Worm (Caenorhabditis elegans): ENCODE results near the gene srab-14.

srab-14 gene

DNA sequence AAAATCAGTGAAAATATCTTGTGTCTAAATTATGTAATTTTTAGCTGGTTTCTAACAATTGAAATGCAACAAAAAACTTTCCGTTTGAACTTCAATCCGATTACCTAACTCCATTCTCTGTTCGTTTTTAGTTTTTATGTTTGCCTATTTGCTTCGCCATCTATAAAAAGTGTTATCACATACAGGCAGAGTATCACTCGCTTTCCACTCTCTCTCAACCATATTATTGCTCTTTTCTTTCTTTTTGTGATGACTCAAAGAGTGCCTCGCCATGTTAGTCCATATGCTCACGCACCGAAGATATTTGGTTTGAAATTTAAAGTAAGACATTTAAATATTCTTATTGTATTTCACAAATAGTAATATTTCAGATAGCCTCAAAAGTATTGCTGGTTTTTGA is 35.6 kb upstream of the srab-14 start, which contains the start of gene ZK1290.13:
Gene ZK1290.13, plus strand, starts transcription at position 73 of the 400 bp plus-strand sequence.
- TF ChIP-seq hlh-15 (tag; optimal IDR thresholded peaks at IDR 0.05) (no peak), Y22D7AL.16 (tag; optimal IDR thresholded peaks at IDR 0.05) (no peak)

DNA sequence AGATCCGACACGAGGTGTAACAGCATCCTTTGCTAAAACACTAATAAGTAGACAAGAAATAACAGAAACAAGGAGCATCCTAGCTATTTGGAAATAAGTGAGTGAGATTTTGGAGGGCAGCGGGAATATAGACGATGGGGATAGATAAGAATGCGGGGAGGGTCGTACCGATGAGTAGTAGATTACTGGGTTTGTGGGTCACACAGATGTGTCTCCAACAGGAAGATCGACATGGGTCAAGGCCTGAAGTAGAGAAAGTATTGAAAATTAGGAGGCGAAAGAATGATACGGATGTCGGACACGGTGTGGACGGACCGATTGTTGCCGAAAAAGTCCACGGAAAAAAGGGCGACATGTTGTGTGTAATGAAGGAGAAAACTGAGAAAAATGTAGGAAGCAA is 35.1 kb upstream of the srab-14 start, which contains the start of gene wrt-10:
Gene wrt-10, minus strand, starts transcription at position 195 of the 400 bp plus-strand sequence.
- no peak for TF ChIP-seq che-1 (tag; optimal IDR thresholded peaks at IDR 0.05)
- no peak for TF ChIP-seq ceh-22 (tag; optimal IDR thresholded peaks at IDR 0.05)
- no peak for TF ChIP-seq fkh-10 (GFP tag; optimal IDR thresholded peaks at IDR 0.05)
- no peak for TF ChIP-seq elt-4 (tag; optimal IDR thresholded peaks at IDR 0.05)
- TF ChIP-seq lin-11 (tag; optimal IDR thresholded peaks at IDR 0.05) = no peak
- no peak for TF ChIP-seq tbx-7 (tag; optimal IDR thresholded peaks at IDR 0.05)
- TF ChIP-seq unc-55 (GFP tag; optimal IDR thresholded peaks at IDR 0.05) = no peak
- TF ChIP-seq ceh-48 (tag; optimal IDR thresholded peaks at IDR 0.05) = no peak
- no peak for TF ChIP-seq ceh-19 (GFP tag; optimal IDR thresholded peaks at IDR 0.05)
- no peak for TF ChIP-seq hlh-8 (tag; optimal IDR thresholded peaks at IDR 0.05)
- no peak for TF ChIP-seq ceh-24 (tag; optimal IDR thresholded peaks at IDR 0.05)
- no peak for TF ChIP-seq pros-1 (tag; optimal IDR thresholded peaks at IDR 0.05)
- TF ChIP-seq elt-2 (tag; optimal IDR thresholded peaks at IDR 0.05) = no peak
- no peak for TF ChIP-seq sox-4 (tag; optimal IDR thresholded peaks at IDR 0.05)
- TF ChIP-seq ceh-6 (GFP tag; optimal IDR thresholded peaks at IDR 0.05) = no peak
- no peak for TF ChIP-seq zip-5 (tag; optimal IDR thresholded peaks at IDR 0.05)
- TF ChIP-seq sox-2 (GFP tag; IDR thresholded peaks at IDR 0.05) = no peak
- TF ChIP-seq ceh-9 (tag; optimal IDR thresholded peaks at IDR 0.05) = no peak
- TF ChIP-seq hlh-13 (GFP tag; optimal IDR thresholded peaks at IDR 0.05) = no peak

DNA sequence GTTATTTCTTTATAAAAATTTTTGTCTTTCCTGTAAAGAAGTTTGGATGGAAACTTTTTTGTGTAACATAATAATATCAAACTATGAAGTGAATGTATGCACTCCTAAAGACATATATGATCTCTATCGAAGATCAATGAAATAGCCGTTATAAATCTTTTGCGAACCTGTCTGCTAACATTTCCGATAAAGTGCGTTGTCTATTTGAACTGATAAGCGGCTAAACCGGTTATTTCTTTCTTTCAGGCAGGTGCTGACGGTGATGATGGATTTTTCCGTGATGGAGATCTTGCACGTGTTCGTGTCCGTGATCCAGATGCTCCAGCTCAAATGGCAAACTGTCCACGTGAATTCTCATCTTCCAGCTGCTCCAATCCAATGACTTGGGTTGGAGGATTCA is 32.2 kb upstream of the srab-14 start:
- no peak for TF ChIP-seq elt-2 (tag; optimal IDR thresholded peaks at IDR 0.05)
- no peak for TF ChIP-seq hlh-13 (GFP tag; optimal IDR thresholded peaks at IDR 0.05)
- no peak for TF ChIP-seq unc-86 (tag; optimal IDR thresholded peaks at IDR 0.05)
- TF ChIP-seq madf-2 (tag; optimal IDR thresholded peaks at IDR 0.05) = no peak
- TF ChIP-seq dmd-4 (tag; optimal IDR thresholded peaks at IDR 0.05; ENCODE audit: borderline replicate concordance) = no peak
- TF ChIP-seq nhr-232 (tag; optimal IDR thresholded peaks at IDR 0.05) = no peak
- no peak for TF ChIP-seq pqm-1 (tag; optimal IDR thresholded peaks at IDR 0.05)
- TF ChIP-seq unc-55 (GFP tag; optimal IDR thresholded peaks at IDR 0.05) = no peak
- TF ChIP-seq unc-3 (GFP tag; conservative IDR thresholded peaks at IDR 0.05) = no peak
- no peak for TF ChIP-seq unc-3 (tag; optimal IDR thresholded peaks at IDR 0.05)
- no peak for TF ChIP-seq ceh-18 (tag; optimal IDR thresholded peaks at IDR 0.05)

DNA sequence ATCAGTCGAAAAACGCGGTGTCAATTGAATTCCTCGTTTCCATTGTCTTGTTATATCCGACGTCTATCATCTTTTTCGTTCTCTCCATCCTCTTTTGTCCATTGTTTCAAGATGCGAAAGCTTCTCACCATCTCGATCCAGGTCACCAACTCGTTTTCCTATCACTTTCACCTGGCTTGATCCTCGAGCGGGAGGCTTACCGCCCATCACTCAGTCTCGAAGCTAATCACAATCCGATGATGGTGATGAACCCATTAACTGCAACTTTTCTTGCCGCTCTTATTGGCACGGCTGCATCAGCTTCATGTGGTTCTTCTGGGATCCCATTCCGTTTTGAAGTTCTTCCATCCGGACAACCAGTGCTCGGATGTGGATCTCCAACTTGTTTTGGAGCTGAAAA is 31.7 kb upstream of the srab-14 start, which contains the start of gene wrt-1:
Gene wrt-1, plus strand, starts transcription at position 53 of the 400 bp plus-strand sequence.
- no peak for TF ChIP-seq K02D7.2 (tag; optimal IDR thresholded peaks at IDR 0.05)
- no peak for TF ChIP-seq ceh-24 (tag; optimal IDR thresholded peaks at IDR 0.05)
- no peak for TF ChIP-seq elt-2 (tag; optimal IDR thresholded peaks at IDR 0.05)
- no peak for TF ChIP-seq pqm-1 (tag; optimal IDR thresholded peaks at IDR 0.05)
- TF ChIP-seq ceh-19 (GFP tag; optimal IDR thresholded peaks at IDR 0.05) = no peak
- no peak for TF ChIP-seq nhr-11 (tag; optimal IDR thresholded peaks at IDR 0.05)
- TF ChIP-seq F13H6.1 (tag; optimal IDR thresholded peaks at IDR 0.05) = no peak
- no peak for TF ChIP-seq unc-3 (GFP tag; conservative IDR thresholded peaks at IDR 0.05)
- TF ChIP-seq unc-3 (tag; optimal IDR thresholded peaks at IDR 0.05) = no peak
- TF ChIP-seq ceh-18 (tag; optimal IDR thresholded peaks at IDR 0.05) = no peak
- TF ChIP-seq gmeb-2 (tag; optimal IDR thresholded peaks at IDR 0.05) = no peak
- TF ChIP-seq ttx-3 (tag; optimal IDR thresholded peaks at IDR 0.05) = no peak
- no peak for TF ChIP-seq pha-2 (tag; optimal IDR thresholded peaks at IDR 0.05)
- no peak for TF ChIP-seq npax-4 (tag; optimal IDR thresholded peaks at IDR 0.05)
- TF ChIP-seq tbx-2 (tag; optimal IDR thresholded peaks at IDR 0.05) = no peak
- TF ChIP-seq ahr-1 (tag; optimal IDR thresholded peaks at IDR 0.05) = no peak
- no peak for TF ChIP-seq ceh-14 (tag; optimal IDR thresholded peaks at IDR 0.05)
- no peak for TF ChIP-seq T23F11.4 (GFP tag; optimal IDR thresholded peaks at IDR 0.05)
- TF ChIP-seq ceh-9 (tag; optimal IDR thresholded peaks at IDR 0.05) = no peak
- no peak for TF ChIP-seq C08G9.2 (tag; optimal IDR thresholded peaks at IDR 0.05)
- TF ChIP-seq ceh-31 (tag; optimal IDR thresholded peaks at IDR 0.05) = no peak

Measured in whole organism, late embryonic.